Fruit fly (Drosophila melanogaster): ENCODE measurements around the gene CG12219.
A peak's percentile ranks its signal among the peaks of the same experiment; 100 is the strongest.

CG12219 gene

dm6 chrX:6260900-6261299 is 40.2 kb downstream of the CG12219 start, which contains the start of gene Josd (continued):
- no peak for TF ChIP-seq ci (GFP tag; IDR thresholded peaks at IDR 0.05)
- TF ChIP-seq nom (GFP tag; optimal IDR thresholded peaks at IDR 0.05) = no peak
- TF ChIP-seq Fer1 (GFP tag; optimal IDR thresholded peaks at IDR 0.05) = peak; percentile 3
- TF ChIP-seq Bgb (GFP tag; IDR thresholded peaks at IDR 0.05; ENCODE audit: partially characterized antibody) = peak; percentile 86
- TF ChIP-seq usp (GFP tag; optimal IDR thresholded peaks at IDR 0.05) = no peak
- TF ChIP-seq CG3838 (GFP tag; optimal IDR thresholded peaks at IDR 0.05) = no peak
- TF ChIP-seq kah (GFP tag; optimal IDR thresholded peaks at IDR 0.05) = no peak
- TF ChIP-seq CG4360 (GFP tag; IDR thresholded peaks at IDR 0.05) = no peak
- TF ChIP-seq HHEX (GFP tag; optimal IDR thresholded peaks at IDR 0.05) = no peak
- TF ChIP-seq pum (GFP tag; optimal IDR thresholded peaks at IDR 0.05) = no peak
- TF ChIP-seq CG2678 (tag; optimal IDR thresholded peaks at IDR 0.05) = peak; percentile 8
- TF ChIP-seq exex (tag; optimal IDR thresholded peaks at IDR 0.05) = no peak
- no peak for TF ChIP-seq NC2α (GFP tag; optimal IDR thresholded peaks at IDR 0.05)
- no peak for TF ChIP-seq CG4820 (GFP tag; optimal IDR thresholded peaks at IDR 0.05)
- no peak for TF ChIP-seq CG10431 (GFP tag; optimal IDR thresholded peaks at IDR 0.05)
- TF ChIP-seq Rfx (GFP tag; IDR thresholded peaks at IDR 0.05) = peak; percentile 50
- TF ChIP-seq CG34376 (GFP tag; optimal IDR thresholded peaks at IDR 0.05) = no peak
- no peak for TF ChIP-seq Rx (GFP tag; IDR thresholded peaks at IDR 0.05)
- no peak for TF ChIP-seq gsb (GFP tag; IDR thresholded peaks at IDR 0.05)
- TF ChIP-seq lbe (GFP tag; optimal IDR thresholded peaks at IDR 0.05) = no peak
- no peak for TF ChIP-seq Optix (GFP tag; IDR thresholded peaks at IDR 0.05)
- TF ChIP-seq insv (GFP tag; optimal IDR thresholded peaks at IDR 0.05) = no peak
- no peak for TF ChIP-seq CG13296 (GFP tag; optimal IDR thresholded peaks at IDR 0.05)
- no peak for TF ChIP-seq Antp (GFP tag; optimal IDR thresholded peaks at IDR 0.05)
- TF ChIP-seq onecut (GFP tag; IDR thresholded peaks at IDR 0.05) = no peak
- TF ChIP-seq ATbp (GFP tag; optimal IDR thresholded peaks at IDR 0.05) = no peak
- TF ChIP-seq hkb (optimal IDR thresholded peaks at IDR 0.05) = no peak
- TF ChIP-seq hkb (GFP tag; IDR thresholded peaks at IDR 0.05) = no peak
- TF ChIP-seq Scr (GFP tag; IDR thresholded peaks at IDR 0.05; ENCODE audit: partially characterized antibody) = peak; percentile 86
- no peak for TF ChIP-seq CG10565 (GFP tag; optimal IDR thresholded peaks at IDR 0.05)
- no peak for TF ChIP-seq CG17912 (GFP tag; optimal IDR thresholded peaks at IDR 0.05)
- TF ChIP-seq Atf-2 (GFP tag; optimal IDR thresholded peaks at IDR 0.05) = no peak
- peak; percentile 74 for TF ChIP-seq HLH4C (GFP tag; IDR thresholded peaks at IDR 0.05; ENCODE audit: partially characterized antibody)
- TF ChIP-seq CG15696 (tag; optimal IDR thresholded peaks at IDR 0.05) = no peak
- TF ChIP-seq CG2199 (GFP tag; IDR thresholded peaks at IDR 0.05) = no peak
- peak; percentile 87 for TF ChIP-seq Dll (GFP tag; IDR thresholded peaks at IDR 0.05; ENCODE audit: partially characterized antibody)
- peak; percentile 6 for TF ChIP-seq CG10267 (tag; optimal IDR thresholded peaks at IDR 0.05)
- no peak for TF ChIP-seq dysf (GFP tag; IDR thresholded peaks at IDR 0.05)
- no peak for TF ChIP-seq CG8359 (GFP tag; optimal IDR thresholded peaks at IDR 0.05; ENCODE audit: borderline replicate concordance)
- peak; percentile 85 for TF ChIP-seq CG34224 (GFP tag; IDR thresholded peaks at IDR 0.05; ENCODE audit: partially characterized antibody)
- peak; percentile 95 for TF ChIP-seq CG2116 (GFP tag; optimal IDR thresholded peaks at IDR 0.05)
- no peak for TF ChIP-seq Xbp1 (GFP tag; optimal IDR thresholded peaks at IDR 0.05)
- peak; percentile 6 for TF ChIP-seq trem (tag; optimal IDR thresholded peaks at IDR 0.05)
- TF ChIP-seq Myb (GFP tag; optimal IDR thresholded peaks at IDR 0.05) = peak; percentile 75
- TF ChIP-seq Bdp1 (GFP tag; optimal IDR thresholded peaks at IDR 0.05) = no peak
- TF ChIP-seq tap (tag; optimal IDR thresholded peaks at IDR 0.05) = no peak
- no peak for TF ChIP-seq CG17359 (tag; optimal IDR thresholded peaks at IDR 0.05)
- TF ChIP-seq rib (GFP tag; IDR thresholded peaks at IDR 0.05) = no peak
- no peak for TF ChIP-seq CG32772 (GFP tag; IDR thresholded peaks at IDR 0.05)
- TF ChIP-seq gsb-n (tag; optimal IDR thresholded peaks at IDR 0.05) = no peak
- no peak for TF ChIP-seq ro (GFP tag; IDR thresholded peaks at IDR 0.05)
- no peak for TF ChIP-seq CG9797 (GFP tag; optimal IDR thresholded peaks at IDR 0.05)
